Fruit fly (Drosophila melanogaster) whole organism, embryonic: ENCODE results near the gene Ing5.
A peak's percentile ranks its signal among the peaks of the same experiment; 100 is the strongest.

Experiments
- ATbp ChIP-seq: fragments of 200-800 bp; sonication (Bioruptor generic); optimal IDR thresholded peaks from 2 replicates; lab custom pipeline; 2017; ENCODE audit warnings: missing biosample characterization, mild to moderate bottlenecking, missing genetic modification characterization, missing genetic modification reagents
- Ada2b ChIP-seq: fragments of 200-800 bp; sonication (Bioruptor generic); IDR thresholded peaks from 2 replicates; pipeline ENCODE4 v1.3.6; 2022; ENCODE audit warnings: missing biosample characterization, missing genetic modification characterization
- Atf-2 ChIP-seq: fragments of 200-800 bp; sonication (Bioruptor generic); optimal IDR thresholded peaks from 2 replicates; lab custom pipeline; 2016; ENCODE audit warnings: missing biosample characterization, missing genetic modification characterization
- Bdp1 ChIP-seq: fragments of 200-800 bp; sonication (Bioruptor generic); optimal IDR thresholded peaks from 3 replicates; lab custom pipeline; 2016; ENCODE audit warnings: missing biosample characterization, missing genetic modification characterization
- CG10274 ChIP-seq: fragments of 200-800 bp; sonication (Bioruptor generic); optimal IDR thresholded peaks from 3 replicates; lab custom pipeline; 2017; ENCODE audit warnings: missing biosample characterization, mild to moderate bottlenecking, missing genetic modification characterization
- CG10431 ChIP-seq: fragments of 200-800 bp; sonication (Bioruptor generic); optimal IDR thresholded peaks from 3 replicates; lab custom pipeline; 2018; ENCODE audit warnings: missing biosample characterization, mild to moderate bottlenecking, missing genetic modification characterization
- CG11247 ChIP-seq: fragments of 200-800 bp; sonication (Bioruptor generic); IDR thresholded peaks from 2 replicates; pipeline ENCODE4 v1.3.6; 2022; ENCODE audit warnings: missing biosample characterization, missing genetic modification characterization
- CG11456 ChIP-seq: fragments of 200-800 bp; sonication (Bioruptor generic); IDR thresholded peaks from 3 replicates; pipeline ENCODE4 v1.3.6; 2022; ENCODE audit warnings: missing biosample characterization, missing genetic modification characterization
- CG11504 ChIP-seq: fragments of 200-800 bp; sonication (Bioruptor generic); optimal IDR thresholded peaks from 3 replicates; lab custom pipeline; 2019; ENCODE audit warnings: missing biosample characterization, mild to moderate bottlenecking, missing genetic modification characterization, moderate library complexity
- CG13894 ChIP-seq: fragments of 200-800 bp; sonication (Bioruptor generic); optimal IDR thresholded peaks from 3 replicates; lab custom pipeline; 2018; ENCODE audit warnings: missing biosample characterization, mild to moderate bottlenecking, missing genetic modification characterization, moderate library complexity
- CG15479 ChIP-seq: fragments of 200-800 bp; sonication (Bioruptor generic); optimal IDR thresholded peaks from 3 replicates; lab custom pipeline; 2019; ENCODE audit warnings: missing biosample characterization, mild to moderate bottlenecking, missing genetic modification characterization, moderate library complexity
- CG1647 ChIP-seq: fragments of 200-800 bp; sonication (Bioruptor generic); optimal IDR thresholded peaks from 3 replicates; lab custom pipeline; 2016; ENCODE audit warnings: missing biosample characterization, missing genetic modification characterization
- CG3163 ChIP-seq: fragments of 200-800 bp; sonication (Bioruptor generic); optimal IDR thresholded peaks from 3 replicates; lab custom pipeline; 2016; ENCODE audit warnings: missing biosample characterization, missing genetic modification characterization
- CG32772 ChIP-seq: fragments of 200-800 bp; sonication (Bioruptor generic); IDR thresholded peaks from 2 replicates; pipeline ENCODE4 v1.3.6; 2022; ENCODE audit warnings: missing biosample characterization, missing genetic modification characterization
- CG4328 ChIP-seq: fragments of 200-800 bp; sonication (Bioruptor generic); optimal IDR thresholded peaks from 3 replicates; lab custom pipeline; 2017; ENCODE audit warnings: missing biosample characterization, missing genetic modification reagents, missing genetic modification characterization
- CG7372 ChIP-seq: fragments of 200-800 bp; sonication (Bioruptor generic); IDR thresholded peaks from 2 replicates; pipeline ENCODE4 v1.3.6; 2022; ENCODE audit warnings: missing biosample characterization, missing genetic modification characterization
- CG7839 ChIP-seq: fragments of 200-800 bp; sonication (Bioruptor generic); optimal IDR thresholded peaks from 3 replicates; lab custom pipeline; 2018; ENCODE audit warnings: missing biosample characterization, mild to moderate bottlenecking, missing genetic modification characterization, moderate library complexity
- CG9215 ChIP-seq: fragments of 200-800 bp; sonication (Bioruptor generic); IDR thresholded peaks from 2 replicates; pipeline ENCODE4 v1.3.6; 2022; ENCODE audit warnings: missing biosample characterization, missing genetic modification characterization
- E2f2 ChIP-seq: fragments of 200-800 bp; sonication (Bioruptor generic); IDR thresholded peaks from 2 replicates; pipeline ENCODE4 v1.3.6; 2022; ENCODE audit warnings: missing biosample characterization, missing genetic modification characterization
- Eip74EF ChIP-seq, 2 experiments: fragments of 200-800 bp in 1 of 2; fragments of >200 bp in 1 of 2; sonication (Bioruptor generic) in 1 of 2; optimal IDR thresholded peaks; 2 replicates each; lab custom pipeline; 2017 to 2019; ENCODE audit warnings: missing biosample characterization in 2 of 2, missing genetic modification characterization in 2 of 2, mild to moderate bottlenecking in 1 of 2, moderate library complexity in 1 of 2
- Fer2 ChIP-seq: fragments of 200-800 bp; sonication (Bioruptor generic); optimal IDR thresholded peaks from 2 replicates; lab custom pipeline; 2018; ENCODE audit warnings: missing biosample characterization, mild to moderate bottlenecking, missing genetic modification characterization, moderate library complexity
- Hr78 ChIP-seq, 2 experiments: fragments of 200-800 bp in 1 of 2; fragments of >200 bp in 1 of 2; sonication (Bioruptor generic) in 1 of 2; optimal IDR thresholded peaks; 2 replicates each; lab custom pipeline; 2017 to 2019; ENCODE audit warnings: missing biosample characterization in 2 of 2, missing genetic modification characterization in 2 of 2, mild to moderate bottlenecking in 1 of 2, moderate library complexity in 1 of 2
- MESR4 ChIP-seq: fragments of 200-800 bp; sonication (Bioruptor generic); optimal IDR thresholded peaks from 2 replicates; lab custom pipeline; 2018; ENCODE audit warnings: missing biosample characterization, mild to moderate bottlenecking, missing genetic modification characterization, moderate library complexity
- Meics ChIP-seq: fragments of 200-800 bp; sonication (Bioruptor generic); optimal IDR thresholded peaks from 2 replicates; lab custom pipeline; 2017; ENCODE audit warnings: missing biosample characterization, mild to moderate bottlenecking, missing genetic modification characterization
- NfI ChIP-seq: fragments of 200-800 bp; sonication (Bioruptor generic); optimal IDR thresholded peaks from 3 replicates; lab custom pipeline; 2018; ENCODE audit warnings: missing biosample characterization, mild to moderate bottlenecking, missing genetic modification characterization, moderate library complexity
- Oaz ChIP-seq: fragments of 200-800 bp; sonication (Bioruptor generic); IDR thresholded peaks from 2 replicates; pipeline ENCODE4 v1.3.6; 2022; ENCODE audit warnings: missing biosample characterization, missing genetic modification characterization
- Rx ChIP-seq: fragments of 200-800 bp; sonication (Bioruptor generic); IDR thresholded peaks from 2 replicates; pipeline ENCODE4 v1.3.6; 2022; ENCODE audit warnings: missing biosample characterization, missing genetic modification characterization
- Six4 ChIP-seq: fragments of 200-800 bp; sonication (Bioruptor generic); optimal IDR thresholded peaks from 2 replicates; lab custom pipeline; 2016; ENCODE audit warnings: missing biosample characterization, missing genetic modification characterization
- Ssrp ChIP-seq: fragments of 200-800 bp; sonication (Bioruptor generic); optimal IDR thresholded peaks from 2 replicates; lab custom pipeline; 2018; ENCODE audit warnings: missing biosample characterization, mild to moderate bottlenecking, missing genetic modification characterization, moderate library complexity
- Usf ChIP-seq: fragments of 200-800 bp; sonication (Bioruptor generic); optimal IDR thresholded peaks from 2 replicates; lab custom pipeline; 2017; ENCODE audit warnings: missing genotype, missing biosample characterization, missing genetic modification characterization
- bbx ChIP-seq: fragments of 200-800 bp; sonication (Bioruptor generic); IDR thresholded peaks from 2 replicates; pipeline ENCODE4 v1.3.6; 2022; ENCODE audit warnings: missing biosample characterization, missing genetic modification characterization; ENCODE audit not compliant: partially characterized antibody
- bigmax ChIP-seq: fragments of 200-800 bp; sonication (Bioruptor generic); optimal IDR thresholded peaks from 2 replicates; lab custom pipeline; 2018; ENCODE audit warnings: missing biosample characterization, mild to moderate bottlenecking, missing genetic modification characterization
- chn ChIP-seq: fragments of 200-800 bp; sonication (Bioruptor generic); optimal IDR thresholded peaks from 2 replicates; lab custom pipeline; 2016; ENCODE audit warnings: missing biosample characterization, missing genetic modification characterization
- da ChIP-seq: fragments of 200-800 bp; sonication (Bioruptor generic); optimal IDR thresholded peaks from 2 replicates; lab custom pipeline; 2016; ENCODE audit warnings: missing biosample characterization, missing genetic modification characterization
- dimm ChIP-seq: fragments of 200-800 bp; sonication (Bioruptor generic); IDR thresholded peaks from 2 replicates; pipeline ENCODE4 v1.3.6; 2022; ENCODE audit warnings: missing biosample characterization, missing genetic modification characterization
- dpn ChIP-seq, 2 experiments: fragments of 200-800 bp; sonication (Bioruptor generic); optimal IDR thresholded peaks; 3 replicates each; lab custom pipeline; 2016; ENCODE audit warnings: missing biosample characterization in 2 of 2, missing genetic modification characterization in 2 of 2
- ems ChIP-seq: fragments of 200-800 bp; sonication (Bioruptor generic); optimal IDR thresholded peaks from 3 replicates; lab custom pipeline; 2016; ENCODE audit warnings: missing biosample characterization, missing genetic modification characterization
- fd3F ChIP-seq: fragments of 200-800 bp; sonication (Bioruptor generic); optimal IDR thresholded peaks from 2 replicates; lab custom pipeline; 2018; ENCODE audit warnings: missing biosample characterization, mild to moderate bottlenecking, missing genetic modification characterization, moderate library complexity
- gcm2 ChIP-seq: fragments of 200-800 bp; sonication (Bioruptor generic); optimal IDR thresholded peaks from 2 replicates; lab custom pipeline; 2016; ENCODE audit warnings: missing biosample characterization, missing genetic modification characterization
- grau ChIP-seq: fragments of 200-800 bp; optimal IDR thresholded peaks from 3 replicates; lab custom pipeline; 2019; ENCODE audit warnings: missing biosample characterization, mild to moderate bottlenecking, missing genetic modification characterization, moderate library complexity
- hth ChIP-seq: fragments of >200 bp; optimal IDR thresholded peaks from 2 replicates; lab custom pipeline; 2017; ENCODE audit warnings: inconsistent platforms
- jing ChIP-seq: fragments of 200-800 bp; sonication (Bioruptor generic); optimal IDR thresholded peaks from 2 replicates; lab custom pipeline; 2018; ENCODE audit warnings: missing biosample characterization, mild to moderate bottlenecking, missing genetic modification characterization
- knrl ChIP-seq: fragments of 200-800 bp; sonication (Bioruptor generic); IDR thresholded peaks from 3 replicates; pipeline ENCODE4 v1.3.6; 2022; ENCODE audit warnings: missing biosample characterization, missing genetic modification characterization; ENCODE audit not compliant: partially characterized antibody
- nerfin-1 ChIP-seq: fragments of 200-800 bp; sonication (Bioruptor generic); optimal IDR thresholded peaks from 3 replicates; lab custom pipeline; 2019; ENCODE audit warnings: missing biosample characterization, mild to moderate bottlenecking, missing genetic modification characterization, moderate library complexity
- nom ChIP-seq: fragments of 200-800 bp; sonication (Bioruptor generic); optimal IDR thresholded peaks from 2 replicates; lab custom pipeline; 2017; ENCODE audit warnings: missing biosample characterization, missing genetic modification characterization, mild to moderate bottlenecking, moderate library complexity, missing genetic modification reagents
- pita ChIP-seq: fragments of 200-800 bp; sonication (Bioruptor generic); optimal IDR thresholded peaks from 2 replicates; lab custom pipeline; 2017; ENCODE audit warnings: missing biosample characterization, mild to moderate bottlenecking, missing genetic modification characterization
- twi ChIP-seq: fragments of 200-800 bp; optimal IDR thresholded peaks from 2 replicates; lab custom pipeline; 2019; ENCODE audit warnings: missing biosample characterization, mild to moderate bottlenecking, missing genetic modification characterization, moderate library complexity
- unc-4 ChIP-seq: fragments of 200-800 bp; sonication (Bioruptor generic); IDR thresholded peaks from 2 replicates; pipeline ENCODE4 v1.3.6; 2022; ENCODE audit warnings: missing biosample characterization, missing genetic modification characterization; ENCODE audit not compliant: partially characterized antibody

Gene Ing5

DNA sequence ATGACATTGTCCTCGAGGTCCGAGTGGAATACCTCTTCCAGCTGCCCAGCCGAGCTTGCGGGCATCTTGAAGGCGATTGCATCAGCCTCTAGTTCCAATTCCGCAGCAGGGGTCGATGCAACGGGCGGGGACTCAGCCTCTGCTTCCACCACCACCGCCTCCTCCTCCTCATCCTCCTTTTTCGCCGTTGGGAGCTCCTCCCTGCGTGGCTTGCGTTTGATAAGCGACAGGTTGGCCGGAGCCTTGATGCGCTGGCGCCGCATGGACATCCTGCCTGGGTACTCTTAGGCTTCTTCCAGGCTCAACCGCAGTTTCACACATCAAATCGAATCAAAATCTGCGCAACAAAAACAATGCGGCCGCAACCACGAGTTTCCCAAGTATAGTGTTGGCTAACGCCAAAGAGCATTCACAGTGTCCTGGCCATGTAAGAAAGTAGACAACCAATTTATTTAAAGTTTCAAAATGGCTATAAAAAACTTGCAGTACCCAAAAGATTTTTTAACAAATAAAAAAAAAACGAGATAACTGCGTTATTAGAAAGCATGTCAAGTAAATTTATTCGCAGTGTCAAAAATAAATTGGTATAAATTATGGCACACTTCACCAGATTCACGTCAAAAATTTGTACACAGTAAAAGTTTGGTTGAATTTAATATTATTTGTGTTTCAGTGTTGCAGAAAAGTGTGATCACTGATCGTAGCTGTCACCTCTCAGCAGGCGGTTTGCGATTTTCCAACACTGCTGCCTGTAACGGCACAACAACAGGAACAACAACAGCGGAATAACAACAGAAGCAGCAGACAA is 13.5 kb downstream of the Ing5 start, which contains the start of the genes Bdp1 and CG6565 (continued):
- peak; percentile 95 for TF ChIP-seq fd3F
- no peak; the same call in 1 of the 2 replicates for TF ChIP-seq bbx (GFP tag; lab: Robert Waterston, UW)
- TF ChIP-seq Atf-2 (GFP tag; lab: Kevin White, UChicago): peak; percentile 99
- TF ChIP-seq CG10431 (GFP tag; lab: Kevin White, UChicago): peak; percentile 82
- peak; percentile 96 for TF ChIP-seq Six4 (GFP tag; lab: Kevin White, UChicago)
- peak; percentile 91 for TF ChIP-seq CG3163
- TF ChIP-seq CG11247 (GFP tag; lab: Robert Waterston, UW): peak; percentile 91
- TF ChIP-seq CG10274 (GFP tag; lab: Kevin White, UChicago): peak; percentile 88
- peak; percentile 94 for TF ChIP-seq CG13894
- TF ChIP-seq nom (GFP tag; lab: Kevin White, UChicago): peak; percentile 80
- TF ChIP-seq Oaz (GFP tag; lab: Robert Waterston, UW): peak; percentile 86
- TF ChIP-seq knrl (GFP tag; lab: Robert Waterston, UW): peak; percentile 63
- peak; percentile 93 for TF ChIP-seq CG11456 (GFP tag; lab: Robert Waterston, UW)
- peak; percentile 97 for TF ChIP-seq da
- peak; percentile 98 for TF ChIP-seq Ssrp (tag; lab: Kevin White, UChicago)
- peak; percentile 93 for TF ChIP-seq Rx (GFP tag; lab: Robert Waterston, UW)
- peak; percentile 93 for TF ChIP-seq Fer2 (tag; lab: Kevin White, UChicago)
- TF ChIP-seq NfI (GFP tag; lab: Kevin White, UChicago): peak; percentile 97
- TF ChIP-seq bigmax (GFP tag; lab: Kevin White, UChicago): peak; percentile 19
- no peak for TF ChIP-seq unc-4 (GFP tag; lab: Robert Waterston, UW)
- peak; percentile 79 for TF ChIP-seq MESR4
- TF ChIP-seq pita (GFP tag; lab: Kevin White, UChicago): no peak
- peak; percentile 97 for TF ChIP-seq CG7839 (tag; lab: Kevin White, UChicago)
- peak in 1 of 2 experiments; percentile 88 for TF ChIP-seq Eip74EF (GFP tag; optimal IDR thresholded peaks at IDR 0.05; lab: Kevin White, UChicago)
- TF ChIP-seq dpn (GFP tag; optimal IDR thresholded peaks at IDR 0.05; lab: Kevin White, UChicago): peak; percentile 98 to 99
- peak; percentile 82 for TF ChIP-seq dimm (GFP tag; lab: Robert Waterston, UW)
- peak; percentile 95 for TF ChIP-seq grau (tag; lab: Kevin White, UChicago)
- TF ChIP-seq twi (tag; lab: Kevin White, UChicago): peak; percentile 94
- peak; percentile 98 for TF ChIP-seq CG1647 (GFP tag; lab: Kevin White, UChicago)
- TF ChIP-seq jing (GFP tag; lab: Kevin White, UChicago): peak; percentile 96
- TF ChIP-seq Meics: peak; percentile 96
- TF ChIP-seq Ada2b: peak; percentile 93
- peak; percentile 92 for TF ChIP-seq nerfin-1
- TF ChIP-seq CG4328 (GFP tag; lab: Kevin White, UChicago): peak; percentile 96
- peak; percentile 96 for TF ChIP-seq CG32772 (GFP tag; lab: Robert Waterston, UW)
- peak; percentile 95 for TF ChIP-seq CG11504 (tag; lab: Kevin White, UChicago)
- TF ChIP-seq Bdp1: peak; percentile 96
- peak; percentile 97 for TF ChIP-seq Usf
- TF ChIP-seq E2f2 (GFP tag; lab: Robert Waterston, UW): peak; percentile 76
- peak; percentile 97 for TF ChIP-seq gcm2
- TF ChIP-seq CG9215 (GFP tag; lab: Robert Waterston, UW): peak; percentile 97
- peak; percentile 99 for TF ChIP-seq chn
- peak; percentile 77 for TF ChIP-seq CG15479 (GFP tag; lab: Kevin White, UChicago)
- peak; percentile 96 for TF ChIP-seq CG7372
- peak; percentile 98 for TF ChIP-seq ems (GFP tag; lab: Kevin White, UChicago)
- peak; percentile 91 for TF ChIP-seq ATbp
- no peak for TF ChIP-seq hth
- TF ChIP-seq Hr78 (GFP tag; optimal IDR thresholded peaks at IDR 0.05; lab: Kevin White, UChicago): no peak
